Worm (Caenorhabditis elegans) whole organism, young adult: ENCODE results near the gene flh-2.

Source experiments
- F10E7.11 ChIP-seq: sonication (generic microtip); optimal IDR thresholded peaks from 2 replicates; lab custom pipeline; 2017; ENCODE audit warnings: mild to moderate bottlenecking, missing genetic modification characterization, moderate library complexity, missing compliant biosample characterization
- F22D6.2 ChIP-seq: sonication (generic microtip); optimal IDR thresholded peaks from 2 replicates; lab custom pipeline; 2016; ENCODE audit warnings: mild to moderate bottlenecking, missing genetic modification characterization, missing compliant biosample characterization
- F23B12.7 ChIP-seq: sonication (generic microtip); optimal IDR thresholded peaks from 2 replicates; lab custom pipeline; 2017; ENCODE audit warnings: missing genetic modification characterization, mild to moderate bottlenecking, missing compliant biosample characterization, antibody characterized with exemption, moderate library complexity; ENCODE audit not compliant: insufficient read depth
- F55B11.4 ChIP-seq: sonication (generic microtip); optimal IDR thresholded peaks from 2 replicates; lab custom pipeline; 2016; ENCODE audit warnings: missing compliant biosample characterization, missing genetic modification characterization, borderline replicate concordance; ENCODE audit not compliant: insufficient read depth
- K11D2.4 ChIP-seq: fragments of 200-800 bp; sonication (Bioruptor generic); IDR thresholded peaks from 2 replicates; pipeline ENCODE4 v1.3.6; 2022; ENCODE audit warnings: missing genetic modification reagents, missing genetic modification characterization, missing compliant biosample characterization
- K12H6.12 ChIP-seq: fragments of 200-800 bp; sonication (Bioruptor generic); optimal IDR thresholded peaks from 2 replicates; lab custom pipeline; 2018; ENCODE audit warnings: mild to moderate bottlenecking, missing genetic modification characterization, missing compliant biosample characterization
- T26A5.8 ChIP-seq: sonication (generic microtip); optimal IDR thresholded peaks from 2 replicates; lab custom pipeline; 2016; ENCODE audit warnings: missing genetic modification characterization, missing compliant biosample characterization
- Y67H2A.10 ChIP-seq: fragments of 200-800 bp; sonication (Bioruptor generic); conservative IDR thresholded peaks from 2 replicates; pipeline ENCODE4 v1.3.6; 2022; ENCODE audit warnings: missing genetic modification reagents, missing genetic modification characterization, missing compliant biosample characterization
- ama-1 ChIP-seq, 3 experiments: fragments of 150-350 bp in 1 of 3; sonication (generic microtip) in 2 of 3; optimal IDR thresholded peaks; 2 replicates each; lab custom pipeline; 2014 to 2018; ENCODE audit warnings: missing biosample characterization in 2 of 3, missing genetic modification characterization in 2 of 3, missing genetic modification reagents in 2 of 3
- aptf-2 ChIP-seq: fragments of 200-800 bp; sonication (Bioruptor generic); conservative IDR thresholded peaks from 2 replicates; pipeline ENCODE4 v1.3.6; 2022; ENCODE audit warnings: missing genetic modification reagents, missing genetic modification characterization, missing compliant biosample characterization
- attf-5 ChIP-seq: fragments of 200-800 bp; sonication (Bioruptor generic); optimal IDR thresholded peaks from 2 replicates; lab custom pipeline; 2018; ENCODE audit warnings: mild to moderate bottlenecking, missing genetic modification characterization, missing compliant biosample characterization
- attf-6 ChIP-seq: fragments of 200-800 bp; sonication (Bioruptor generic); IDR thresholded peaks from 2 replicates; pipeline ENCODE4 v1.3.6; 2022; ENCODE audit warnings: missing genetic modification reagents, missing genetic modification characterization, missing compliant biosample characterization
- cebp-1 ChIP-seq, 2 experiments: fragments of 200-800 bp in 1 of 2; sonication (Bioruptor generic) in 1 of 2; sonication (generic microtip) in 1 of 2; IDR thresholded peaks in 1 of 2; optimal IDR thresholded peaks in 1 of 2; 2 replicates each; pipeline versions ENCODE4 v1.3.6 to Lab custom; 2017 to 2022; ENCODE audit warnings: missing compliant biosample characterization in 2 of 2, missing genetic modification characterization in 2 of 2, mild to moderate bottlenecking in 1 of 2, missing genetic modification reagents in 1 of 2, moderate library complexity in 1 of 2
- cebp-2 ChIP-seq: fragments of 200-800 bp; sonication (Bioruptor generic); IDR thresholded peaks from 2 replicates; pipeline ENCODE4 v1.3.6; 2022; ENCODE audit warnings: missing genetic modification characterization, missing compliant biosample characterization
- ceh-100 ChIP-seq: fragments of 200-800 bp; sonication (Bioruptor generic); IDR thresholded peaks from 2 replicates; pipeline ENCODE4 v1.3.6; 2022; ENCODE audit warnings: missing genetic modification reagents, missing genetic modification characterization, missing compliant biosample characterization
- ceh-27 ChIP-seq: fragments of 200-800 bp; sonication (Bioruptor generic); optimal IDR thresholded peaks from 2 replicates; lab custom pipeline; 2018; ENCODE audit warnings: mild to moderate bottlenecking, missing genetic modification characterization, moderate library complexity, missing compliant biosample characterization
- ceh-79 ChIP-seq: sonication (generic microtip); optimal IDR thresholded peaks from 2 replicates; lab custom pipeline; 2017; ENCODE audit warnings: mild to moderate bottlenecking, missing genetic modification characterization, missing compliant biosample characterization
- chd-7 ChIP-seq: sonication (generic microtip); optimal IDR thresholded peaks from 2 replicates; lab custom pipeline; 2016; ENCODE audit warnings: mild to moderate bottlenecking, missing genetic modification characterization, moderate library complexity, missing compliant biosample characterization
- dpl-1 ChIP-seq: fragments of 150-350 bp; optimal IDR thresholded peaks from 2 replicates; lab custom pipeline; 2014; ENCODE audit warnings: missing biosample characterization, missing genetic modification reagents, missing genetic modification characterization
- egrh-3 ChIP-seq: fragments of 200-800 bp; sonication (Bioruptor generic); IDR thresholded peaks from 2 replicates; pipeline ENCODE4 v1.3.6; 2022; ENCODE audit warnings: missing genetic modification reagents, missing genetic modification characterization, missing compliant biosample characterization
- gei-17 ChIP-seq: fragments of 200-800 bp; sonication (Bioruptor generic); optimal IDR thresholded peaks from 2 replicates; lab custom pipeline; 2018; ENCODE audit warnings: mild to moderate bottlenecking, missing genetic modification characterization, missing compliant biosample characterization
- him-1 ChIP-seq: sonication (generic microtip); optimal IDR thresholded peaks from 2 replicates; lab custom pipeline; 2016; ENCODE audit warnings: missing genotype, missing genetic modification reagents, missing genetic modification characterization, missing compliant biosample characterization
- hmg-20 ChIP-seq: fragments of 200-800 bp; sonication (Bioruptor generic); IDR thresholded peaks from 2 replicates; pipeline ENCODE4 v1.3.6; 2022; ENCODE audit warnings: missing genetic modification reagents, missing genetic modification characterization, missing compliant biosample characterization
- hrde-1 ChIP-seq: sonication (generic microtip); optimal IDR thresholded peaks from 2 replicates; lab custom pipeline; 2016; ENCODE audit warnings: missing genetic modification characterization, mild to moderate bottlenecking, missing compliant biosample characterization, moderate library complexity, missing genotype, missing genetic modification reagents, borderline replicate concordance
- hsf-1 ChIP-seq: fragments of 200-800 bp; sonication (Bioruptor generic); IDR thresholded peaks from 2 replicates; pipeline ENCODE4 v1.3.6; 2022; ENCODE audit warnings: missing genetic modification reagents, missing genetic modification characterization, missing compliant biosample characterization
- lin-40 ChIP-seq: sonication (generic microtip); optimal IDR thresholded peaks from 2 replicates; lab custom pipeline; 2016; ENCODE audit warnings: missing genetic modification characterization, mild to moderate bottlenecking, missing compliant biosample characterization, missing genotype, missing genetic modification reagents
- lin-54 ChIP-seq: fragments of 200-800 bp; sonication (Bioruptor generic); optimal IDR thresholded peaks from 2 replicates; lab custom pipeline; 2018; ENCODE audit warnings: mild to moderate bottlenecking, missing genetic modification characterization, missing compliant biosample characterization
- lir-1 ChIP-seq: fragments of 200-800 bp; sonication (Bioruptor generic); conservative IDR thresholded peaks from 2 replicates; pipeline ENCODE4 v1.3.6; 2022; ENCODE audit warnings: missing genetic modification reagents, missing genetic modification characterization, missing compliant biosample characterization
- madf-3 ChIP-seq: fragments of 200-800 bp; sonication (Bioruptor generic); IDR thresholded peaks from 2 replicates; pipeline ENCODE4 v1.3.6; 2022; ENCODE audit warnings: missing genetic modification reagents, missing genetic modification characterization, missing compliant biosample characterization
- nfyb-1 ChIP-seq: fragments of 200-800 bp; sonication (Bioruptor generic); IDR thresholded peaks from 2 replicates; pipeline ENCODE4 v1.3.6; 2022; ENCODE audit warnings: missing genetic modification reagents, missing genetic modification characterization, missing compliant biosample characterization
- nhr-120 ChIP-seq: fragments of 200-800 bp; sonication (Bioruptor generic); IDR thresholded peaks from 2 replicates; pipeline ENCODE4 v1.3.6; 2022; ENCODE audit warnings: missing genetic modification characterization, missing compliant biosample characterization
- nhr-27 ChIP-seq: fragments of 200-800 bp; sonication (Bioruptor generic); optimal IDR thresholded peaks from 2 replicates; lab custom pipeline; 2018; ENCODE audit warnings: mild to moderate bottlenecking, missing genetic modification characterization, moderate library complexity, missing compliant biosample characterization
- pbrm-1 ChIP-seq: fragments of 200-800 bp; sonication (Bioruptor generic); IDR thresholded peaks from 2 replicates; pipeline ENCODE4 v1.3.6; 2022; ENCODE audit warnings: missing genetic modification reagents, missing genetic modification characterization, missing compliant biosample characterization
- rec-8 ChIP-seq, 2 experiments: sonication (generic microtip); optimal IDR thresholded peaks; 2 replicates each; lab custom pipeline; 2016; ENCODE audit warnings: mild to moderate bottlenecking in 2 of 2, missing genetic modification characterization in 2 of 2, missing genetic modification reagents in 2 of 2, missing genotype in 2 of 2, missing biosample characterization in 1 of 2, missing compliant biosample characterization in 1 of 2, moderate library complexity in 1 of 2
- snpc-1.1 ChIP-seq: sonication (generic microtip); optimal IDR thresholded peaks from 2 replicates; lab custom pipeline; 2017; ENCODE audit warnings: missing genetic modification characterization, mild to moderate bottlenecking, missing compliant biosample characterization, antibody characterized with exemption, moderate library complexity, missing genotype, missing genetic modification reagents; ENCODE audit not compliant: insufficient read depth
- snpc-1.3 ChIP-seq: sonication (generic microtip); optimal IDR thresholded peaks from 2 replicates; lab custom pipeline; 2017; ENCODE audit warnings: missing genetic modification characterization, mild to moderate bottlenecking, missing compliant biosample characterization, antibody characterized with exemption, moderate library complexity, missing genotype, missing genetic modification reagents; ENCODE audit not compliant: insufficient read depth
- tbp1 ChIP-seq: fragments of 200-800 bp; sonication (Bioruptor generic); optimal IDR thresholded peaks from 2 replicates; lab custom pipeline; 2018; ENCODE audit warnings: mild to moderate bottlenecking, missing genetic modification characterization, missing compliant biosample characterization
- zfh-2 ChIP-seq: fragments of 200-800 bp; sonication (Bioruptor generic); conservative IDR thresholded peaks from 2 replicates; pipeline ENCODE4 v1.3.6; 2022; ENCODE audit warnings: missing genetic modification reagents, missing genetic modification characterization, missing compliant biosample characterization
- ztf-25 ChIP-seq: fragments of 200-800 bp; sonication (Bioruptor generic); IDR thresholded peaks from 2 replicates; pipeline ENCODE4 v1.3.6; 2022; ENCODE audit warnings: missing genetic modification reagents, missing genetic modification characterization, missing compliant biosample characterization
- ztf-26 ChIP-seq: sonication (generic microtip); optimal IDR thresholded peaks from 2 replicates; lab custom pipeline; 2017; ENCODE audit warnings: missing genetic modification characterization, missing compliant biosample characterization
- ztf-28 ChIP-seq: fragments of 200-800 bp; sonication (Bioruptor generic); IDR thresholded peaks from 2 replicates; pipeline ENCODE4 v1.3.6; 2022; ENCODE audit warnings: missing genetic modification reagents, missing genetic modification characterization, missing compliant biosample characterization
- ztf-6 ChIP-seq: fragments of 200-800 bp; sonication (Bioruptor generic); IDR thresholded peaks from 2 replicates; pipeline ENCODE4 v1.3.6; 2022; ENCODE audit warnings: missing genetic modification reagents, missing genetic modification characterization, missing compliant biosample characterization

Gene flh-2

DNA sequence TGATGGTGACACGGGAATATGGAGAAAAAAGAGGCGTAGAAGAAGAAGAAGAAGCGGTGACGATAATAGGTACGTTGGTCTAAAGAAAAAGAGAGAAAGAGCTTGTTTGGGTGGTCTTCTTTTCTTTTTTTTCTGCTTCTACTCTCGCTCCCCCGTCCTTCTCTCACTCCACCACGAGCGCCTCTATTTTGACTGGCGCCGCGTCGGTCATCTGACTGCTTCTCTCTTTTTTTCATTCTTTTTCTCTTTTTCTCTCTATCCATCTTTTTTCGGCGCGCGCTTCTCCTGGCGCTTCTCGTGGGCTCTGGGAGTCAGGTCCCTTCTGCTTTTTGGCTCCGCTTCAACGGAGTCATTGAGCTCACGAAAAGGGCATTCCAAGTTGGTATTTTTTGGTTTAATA lies 1.6 kb upstream of the flh-2 start:
- TF ChIP-seq attf-5 (GFP tag; lab: Kevin White, UChicago) (peak; percentile 13), K11D2.4 (GFP tag; lab: Robert Waterston, UW) (0 out of 2 replicates have a peak, but pooled peaks have one; percentile 63), him-1 (tag; lab: Kevin White, UChicago) (no peak), zfh-2 (peak; percentile 88), F23B12.7 (tag; lab: Kevin White, UChicago) (peak; percentile 13), ceh-100 (GFP tag; lab: Robert Waterston, UW) (no peak), K12H6.12 (peak; percentile 29), cebp-1 (GFP tag; IDR thresholded peaks at IDR 0.05; lab: Robert Waterston, UW) (no peak), cebp-1 (tag; optimal IDR thresholded peaks at IDR 0.05; lab: Kevin White, UChicago) (peak; percentile 37), gei-17 (no peak)

DNA sequence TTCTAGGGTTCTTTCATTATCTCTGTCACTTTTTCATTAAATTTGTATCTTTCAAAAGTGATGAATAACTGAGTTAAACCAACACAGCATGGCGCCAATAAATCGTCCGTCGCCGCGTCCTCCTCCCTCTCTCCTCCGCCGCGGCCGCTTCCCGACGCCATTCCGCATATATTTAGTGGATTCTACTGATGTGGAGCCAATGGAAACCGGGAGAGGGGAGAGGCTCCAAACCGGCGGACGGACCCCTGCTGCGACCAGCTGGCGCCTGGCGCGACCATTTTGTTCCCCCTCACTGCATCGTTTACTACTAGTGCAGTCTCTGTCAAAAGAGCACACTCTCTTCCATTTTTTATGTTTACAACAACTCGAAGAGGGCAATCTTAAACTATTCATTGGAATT lies 714 bp upstream of the flh-2 start:
- TF ChIP-seq egrh-3 (GFP tag; lab: Robert Waterston, UW) = peak; percentile 69; the same call in 1 of the 2 replicates
- TF ChIP-seq ceh-27 = no peak
- peak; percentile 91 for TF ChIP-seq zfh-2

DNA sequence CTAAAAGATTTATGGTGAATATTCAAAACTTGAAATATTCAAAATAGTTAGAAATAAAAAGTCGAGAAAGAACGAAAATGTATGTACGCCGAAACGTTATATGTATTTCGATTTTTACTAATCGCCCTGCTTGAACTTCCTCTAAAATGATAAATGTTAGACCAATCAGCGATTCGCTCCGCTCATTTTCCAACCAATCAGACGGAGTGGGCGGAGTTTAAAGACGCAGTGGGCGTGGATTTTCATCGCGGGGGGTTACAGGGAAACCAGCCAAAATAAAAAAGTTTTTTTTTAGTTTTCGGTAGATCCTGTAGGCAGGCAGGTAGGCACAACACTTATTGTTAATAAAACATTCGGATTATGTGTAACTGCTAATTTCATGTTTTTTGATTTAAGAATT lies 1.0 kb downstream of the flh-2 start:
- TF ChIP-seq dpl-1 (GFP tag; lab: Kevin White, UChicago) = no peak
- TF ChIP-seq nfyb-1 (GFP tag; lab: Robert Waterston, UW) = peak; percentile 64; the same call in 1 of the 2 replicates
- TF ChIP-seq F22D6.2 (tag; lab: Kevin White, UChicago) = no peak

DNA sequence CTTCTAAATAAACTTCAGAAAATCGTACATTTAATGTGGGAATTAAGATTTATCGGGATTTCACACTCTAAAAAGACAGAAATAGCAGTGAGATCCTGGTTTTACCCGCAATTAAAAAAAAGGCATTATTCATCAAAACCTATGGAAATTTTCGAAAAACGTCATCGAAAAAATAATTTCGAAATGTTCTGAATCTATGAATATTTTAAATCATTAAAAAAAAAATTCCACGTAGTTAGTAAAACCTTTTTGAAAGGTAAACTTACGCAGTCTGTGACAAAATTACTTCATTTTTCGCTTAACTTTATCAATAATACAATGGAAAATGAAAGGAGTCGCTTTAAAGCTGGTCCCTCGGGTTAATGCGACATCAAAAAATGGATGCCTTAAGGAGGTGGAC lies 4.6 kb downstream of the flh-2 start, which contains the start of gene C26E6.1:
Gene C26E6.1, plus strand, starts transcription at position 301 of the 400 bp plus-strand sequence.
- TF ChIP-seq snpc-1.3 (tag; lab: Kevin White, UChicago) = no peak
- no peak for TF ChIP-seq rec-8 (tag; optimal IDR thresholded peaks at IDR 0.05; lab: Kevin White, UChicago)
- no peak for TF ChIP-seq cebp-2
- TF ChIP-seq F10E7.11 (tag; lab: Kevin White, UChicago) = no peak
- no peak for TF ChIP-seq T26A5.8 (tag; lab: Kevin White, UChicago)
- no peak for TF ChIP-seq nhr-120
- TF ChIP-seq hrde-1 (tag; lab: Kevin White, UChicago) = no peak
- TF ChIP-seq nhr-27 (tag; lab: Kevin White, UChicago) = no peak
- TF ChIP-seq attf-6 (GFP tag; lab: Robert Waterston, UW) = no peak
- no peak for TF ChIP-seq ztf-6
- no peak for TF ChIP-seq ama-1 (optimal IDR thresholded peaks at IDR 0.05; lab: Kevin White, UChicago)
- no peak for TF ChIP-seq ama-1 (GFP tag; optimal IDR thresholded peaks at IDR 0.05; lab: Kevin White, UChicago)
- TF ChIP-seq pbrm-1 (GFP tag; lab: Robert Waterston, UW) = no peak
- TF ChIP-seq ztf-25 = no peak
- TF ChIP-seq Y67H2A.10 (GFP tag; lab: Robert Waterston, UW) = no peak
- no peak for TF ChIP-seq lin-40 (tag; lab: Kevin White, UChicago)
- TF ChIP-seq F55B11.4 = no peak
- no peak for TF ChIP-seq madf-3
- no peak for TF ChIP-seq F22D6.2 (tag; lab: Kevin White, UChicago)

DNA sequence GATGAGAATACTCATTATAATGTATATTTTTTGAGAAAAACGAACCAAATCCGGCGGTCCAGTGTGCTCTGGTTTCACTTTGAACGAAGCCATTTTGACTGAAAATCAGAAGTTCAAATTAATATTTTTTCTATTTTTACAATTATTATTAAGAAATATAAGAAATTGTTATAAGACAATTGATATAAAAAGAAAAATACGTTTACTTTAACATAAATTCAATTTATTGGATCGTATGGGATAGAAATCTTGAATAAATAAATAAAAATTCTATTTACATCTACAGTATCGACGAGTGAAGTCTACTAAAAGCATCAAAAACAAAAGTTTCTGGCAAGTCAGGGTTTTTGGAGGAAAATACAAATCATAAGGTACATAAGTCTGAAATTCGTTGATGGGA lies 8.3 kb downstream of the flh-2 start, which contains the start of gene C27F2.4:
Gene C27F2.4, minus strand, starts transcription at position 101 of the 400 bp plus-strand sequence.
- TF ChIP-seq aptf-2 (no peak), chd-7 (tag; lab: Kevin White, UChicago) (no peak), K12H6.12 (no peak), attf-5 (GFP tag; lab: Kevin White, UChicago) (no peak), ztf-26 (no peak), ztf-28 (no peak), tbp1 (GFP tag; lab: Kevin White, UChicago) (no peak), snpc-1.1 (tag; lab: Kevin White, UChicago) (no peak), lir-1 (GFP tag; lab: Robert Waterston, UW) (no peak), lin-54 (GFP tag; lab: Kevin White, UChicago) (no peak), hsf-1 (no peak), ceh-79 (tag; lab: Kevin White, UChicago) (no peak), hmg-20 (no peak), T26A5.8 (tag; lab: Kevin White, UChicago) (no peak)
